Fruit fly (Drosophila melanogaster) whole organism, embryonic: ENCODE data around the gene orion.

ENCODE experiments used
- BEAF-32 ChIP-seq: fragments of 200-800 bp; sonication (Bioruptor generic); optimal IDR thresholded peaks from 3 replicates; lab custom pipeline; 2017; ENCODE audit warnings: missing biosample characterization, missing genetic modification characterization, mild to moderate bottlenecking, moderate library complexity, missing genetic modification reagents
- CG1024 ChIP-seq: fragments of 200-800 bp; sonication (Bioruptor generic); IDR thresholded peaks from 2 replicates; pipeline ENCODE4 v1.3.6; 2022; ENCODE audit warnings: missing biosample characterization, missing genetic modification characterization
- CG10274 ChIP-seq: fragments of 200-800 bp; sonication (Bioruptor generic); optimal IDR thresholded peaks from 3 replicates; lab custom pipeline; 2017; ENCODE audit warnings: missing biosample characterization, mild to moderate bottlenecking, missing genetic modification characterization
- CG11560 ChIP-seq: fragments of 200-800 bp; sonication (Bioruptor generic); IDR thresholded peaks from 3 replicates; pipeline ENCODE4 v1.3.6; 2022; ENCODE audit warnings: missing biosample characterization, missing genetic modification characterization
- CG12219 ChIP-seq: fragments of 200-800 bp; sonication (Bioruptor generic); optimal IDR thresholded peaks from 3 replicates; lab custom pipeline; 2018; ENCODE audit warnings: missing biosample characterization, mild to moderate bottlenecking, missing genetic modification characterization
- CG13296 ChIP-seq: fragments of 200-800 bp; sonication (Bioruptor generic); optimal IDR thresholded peaks from 3 replicates; lab custom pipeline; 2018; ENCODE audit warnings: missing biosample characterization, mild to moderate bottlenecking, missing genetic modification characterization
- CG14965 ChIP-seq: fragments of 200-800 bp; sonication (Bioruptor generic); optimal IDR thresholded peaks from 2 replicates; lab custom pipeline; 2016; ENCODE audit warnings: missing biosample characterization, missing genetic modification characterization, borderline replicate concordance
- CG15073 ChIP-seq: fragments of 200-800 bp; sonication (Bioruptor generic); optimal IDR thresholded peaks from 2 replicates; lab custom pipeline; 2016; ENCODE audit warnings: missing biosample characterization, missing genetic modification characterization
- CG15479 ChIP-seq: fragments of 200-800 bp; sonication (Bioruptor generic); optimal IDR thresholded peaks from 3 replicates; lab custom pipeline; 2019; ENCODE audit warnings: missing biosample characterization, mild to moderate bottlenecking, missing genetic modification characterization, moderate library complexity
- CG18764 ChIP-seq: fragments of 200-800 bp; sonication (Bioruptor generic); optimal IDR thresholded peaks from 3 replicates; lab custom pipeline; 2016; ENCODE audit warnings: missing biosample characterization, missing genetic modification characterization
- CG2120 ChIP-seq: fragments of 200-800 bp; sonication (Bioruptor generic); optimal IDR thresholded peaks from 3 replicates; lab custom pipeline; 2016; ENCODE audit warnings: missing biosample characterization, missing genetic modification characterization
- CG2889 ChIP-seq: fragments of 200-800 bp; sonication (Bioruptor generic); IDR thresholded peaks from 3 replicates; pipeline ENCODE4 v1.3.6; 2022; ENCODE audit warnings: missing biosample characterization, missing genetic modification characterization
- CG34376 ChIP-seq: fragments of 200-800 bp; sonication (Bioruptor generic); optimal IDR thresholded peaks from 2 replicates; lab custom pipeline; 2018; ENCODE audit warnings: missing biosample characterization, mild to moderate bottlenecking, missing genetic modification characterization
- CG42726 ChIP-seq: fragments of 200-800 bp; sonication (Bioruptor generic); IDR thresholded peaks from 2 replicates; pipeline ENCODE4 v1.3.6; 2022; ENCODE audit warnings: missing biosample characterization, missing genetic modification characterization; ENCODE audit not compliant: partially characterized antibody
- CG4282 ChIP-seq: fragments of 200-800 bp; sonication (Bioruptor generic); optimal IDR thresholded peaks from 2 replicates; lab custom pipeline; 2016; ENCODE audit warnings: missing biosample characterization, missing genetic modification characterization
- CG6272 ChIP-seq: fragments of 200-800 bp; sonication (Bioruptor generic); IDR thresholded peaks from 2 replicates; pipeline ENCODE4 v1.3.6; 2022; ENCODE audit warnings: missing biosample characterization, missing genetic modification characterization
- CG6854 ChIP-seq: fragments of 200-800 bp; sonication (Bioruptor generic); optimal IDR thresholded peaks from 3 replicates; lab custom pipeline; 2017; ENCODE audit warnings: missing biosample characterization, mild to moderate bottlenecking, missing genetic modification characterization
- CG8388 ChIP-seq: fragments of 200-800 bp; sonication (Bioruptor generic); optimal IDR thresholded peaks from 2 replicates; lab custom pipeline; 2019; ENCODE audit warnings: missing biosample characterization, mild to moderate bottlenecking, missing genetic modification characterization, moderate library complexity
- CG9437 ChIP-seq: fragments of 200-800 bp; sonication (Bioruptor generic); optimal IDR thresholded peaks from 2 replicates; lab custom pipeline; 2018; ENCODE audit warnings: missing biosample characterization, mild to moderate bottlenecking, missing genetic modification characterization
- CTCF ChIP-seq: fragments of 200-800 bp; sonication (Bioruptor generic); optimal IDR thresholded peaks from 2 replicates; lab custom pipeline; 2017; ENCODE audit warnings: missing biosample characterization, mild to moderate bottlenecking, missing genetic modification characterization, moderate library complexity
- Camta ChIP-seq: fragments of 200-800 bp; sonication (Bioruptor generic); optimal IDR thresholded peaks from 2 replicates; lab custom pipeline; 2016; ENCODE audit warnings: missing biosample characterization, missing genetic modification characterization
- Dfd ChIP-seq, 2 experiments: fragments of >200 bp; optimal IDR thresholded peaks; 2 replicates each; lab custom pipeline; 2017; ENCODE audit warnings: missing biosample characterization in 2 of 2, missing genetic modification characterization in 2 of 2
- ERR ChIP-seq: fragments of 200-800 bp; sonication (Bioruptor generic); optimal IDR thresholded peaks from 2 replicates; lab custom pipeline; 2016; ENCODE audit warnings: missing biosample characterization, missing genetic modification characterization
- Eip74EF ChIP-seq, 2 experiments: fragments of 200-800 bp in 1 of 2; fragments of >200 bp in 1 of 2; sonication (Bioruptor generic) in 1 of 2; optimal IDR thresholded peaks; 2 replicates each; lab custom pipeline; 2017 to 2019; ENCODE audit warnings: missing biosample characterization in 2 of 2, missing genetic modification characterization in 2 of 2, mild to moderate bottlenecking in 1 of 2, moderate library complexity in 1 of 2
- GATAe ChIP-seq: fragments of 200-800 bp; sonication (Bioruptor generic); conservative IDR thresholded peaks from 2 replicates; pipeline ENCODE4 v1.3.6; 2022; ENCODE audit warnings: missing biosample characterization, missing genetic modification characterization
- HLH4C ChIP-seq: fragments of 200-800 bp; sonication (Bioruptor generic); IDR thresholded peaks from 3 replicates; pipeline ENCODE4 v1.3.6; 2022; ENCODE audit warnings: missing biosample characterization, missing genetic modification characterization; ENCODE audit not compliant: partially characterized antibody
- Jarid2 ChIP-seq: fragments of 200-800 bp; sonication (Bioruptor generic); optimal IDR thresholded peaks from 3 replicates; lab custom pipeline; 2017; ENCODE audit warnings: mild to moderate bottlenecking, missing biosample characterization, missing genetic modification reagents, missing genetic modification characterization
- Lpt ChIP-seq: fragments of >200 bp; optimal IDR thresholded peaks from 2 replicates; lab custom pipeline; 2018; ENCODE audit warnings: missing biosample characterization, missing genetic modification characterization
- NC2α ChIP-seq: fragments of 200-800 bp; sonication (Bioruptor generic); optimal IDR thresholded peaks from 2 replicates; lab custom pipeline; 2016; ENCODE audit warnings: missing biosample characterization, missing genetic modification characterization
- PHDP ChIP-seq: fragments of 200-800 bp; sonication (Bioruptor generic); optimal IDR thresholded peaks from 3 replicates; lab custom pipeline; 2018; ENCODE audit warnings: missing biosample characterization, mild to moderate bottlenecking, missing genetic modification characterization, moderate library complexity
- Sin3A ChIP-seq: fragments of >200 bp; optimal IDR thresholded peaks from 2 replicates; lab custom pipeline; 2018
- Sox102F ChIP-seq: fragments of 200-800 bp; sonication (Bioruptor generic); optimal IDR thresholded peaks from 2 replicates; lab custom pipeline; 2018; ENCODE audit warnings: missing biosample characterization, mild to moderate bottlenecking, missing genetic modification characterization, moderate library complexity
- YL-1 ChIP-seq: fragments of 200-800 bp; sonication (Bioruptor generic); optimal IDR thresholded peaks from 3 replicates; lab custom pipeline; 2017; ENCODE audit warnings: missing biosample characterization, mild to moderate bottlenecking, missing genetic modification characterization
- ac ChIP-seq: fragments of 200-800 bp; sonication (Bioruptor generic); optimal IDR thresholded peaks from 3 replicates; lab custom pipeline; 2017; ENCODE audit warnings: missing biosample characterization, mild to moderate bottlenecking, missing genetic modification characterization
- al ChIP-seq: fragments of 200-800 bp; sonication (Bioruptor generic); IDR thresholded peaks from 2 replicates; pipeline ENCODE4 v1.3.6; 2022; ENCODE audit warnings: missing biosample characterization, missing genetic modification characterization
- ato ChIP-seq: fragments of 200-800 bp; sonication (Bioruptor generic); IDR thresholded peaks from 2 replicates; pipeline ENCODE4 v1.3.6; 2022; ENCODE audit warnings: missing biosample characterization, missing genetic modification characterization; ENCODE audit not compliant: partially characterized antibody
- caup ChIP-seq: fragments of 200-800 bp; sonication (Bioruptor generic); optimal IDR thresholded peaks from 3 replicates; lab custom pipeline; 2017; ENCODE audit warnings: missing biosample characterization, mild to moderate bottlenecking, missing genetic modification characterization, moderate library complexity; ENCODE audit not compliant: severe bottlenecking
- da ChIP-seq: fragments of 200-800 bp; sonication (Bioruptor generic); optimal IDR thresholded peaks from 2 replicates; lab custom pipeline; 2016; ENCODE audit warnings: missing biosample characterization, missing genetic modification characterization
- dimm ChIP-seq: fragments of 200-800 bp; sonication (Bioruptor generic); IDR thresholded peaks from 2 replicates; pipeline ENCODE4 v1.3.6; 2022; ENCODE audit warnings: missing biosample characterization, missing genetic modification characterization
- dm ChIP-seq: fragments of 200-800 bp; sonication (Bioruptor generic); optimal IDR thresholded peaks from 3 replicates; lab custom pipeline; 2016; ENCODE audit warnings: missing biosample characterization, missing genetic modification characterization
- gcm ChIP-seq: fragments of 200-800 bp; sonication (Bioruptor generic); optimal IDR thresholded peaks from 2 replicates; lab custom pipeline; 2019; ENCODE audit warnings: missing biosample characterization, mild to moderate bottlenecking, missing genetic modification characterization, moderate library complexity
- grn ChIP-seq: fragments of 200-800 bp; sonication (Bioruptor generic); optimal IDR thresholded peaks from 3 replicates; lab custom pipeline; 2017; ENCODE audit warnings: missing biosample characterization, missing genetic modification characterization
- gt ChIP-seq: fragments of 200-800 bp; sonication (Bioruptor generic); IDR thresholded peaks from 2 replicates; pipeline ENCODE4 v1.3.6; 2022; ENCODE audit warnings: missing biosample characterization, missing genetic modification characterization
- inv ChIP-seq: fragments of 200-800 bp; sonication (Bioruptor generic); IDR thresholded peaks from 2 replicates; pipeline ENCODE4 v1.3.6; 2022; ENCODE audit warnings: missing biosample characterization, missing genetic modification characterization; ENCODE audit not compliant: partially characterized antibody
- lbe ChIP-seq: fragments of 200-800 bp; sonication (Bioruptor generic); optimal IDR thresholded peaks from 2 replicates; lab custom pipeline; 2016; ENCODE audit warnings: missing biosample characterization, mild to moderate bottlenecking, missing genetic modification characterization
- schlank ChIP-seq: fragments of 200-800 bp; sonication (Bioruptor generic); optimal IDR thresholded peaks from 2 replicates; lab custom pipeline; 2018; ENCODE audit warnings: missing biosample characterization, mild to moderate bottlenecking, missing genetic modification characterization
- sima ChIP-seq: fragments of 200-800 bp; sonication (Bioruptor generic); optimal IDR thresholded peaks from 2 replicates; lab custom pipeline; 2016; ENCODE audit warnings: missing biosample characterization, missing genetic modification characterization
- so ChIP-seq: fragments of 200-800 bp; sonication (Bioruptor generic); IDR thresholded peaks from 3 replicates; pipeline ENCODE4 v1.3.6; 2022; ENCODE audit warnings: missing biosample characterization, missing genetic modification characterization
- tup ChIP-seq: fragments of 200-800 bp; sonication (Bioruptor generic); optimal IDR thresholded peaks from 2 replicates; lab custom pipeline; 2016; ENCODE audit warnings: missing biosample characterization, mild to moderate bottlenecking, missing genetic modification characterization, moderate library complexity

The orion gene

dm6 chrX:7933210-7933915 is 13.3 kb downstream of the orion start, which contains the start of the genes Dhdds and RpS14a (continued):
- TF ChIP-seq NC2α (GFP tag; lab: Kevin White, UChicago) (peak; percentile 32), gcm (GFP tag; lab: Kevin White, UChicago) (peak; percentile 36), CG42726 (GFP tag; lab: Robert Waterston, UW) (0 out of 2 replicates have a peak, but pooled peaks have one; percentile 31), CG13296 (GFP tag; lab: Kevin White, UChicago) (peak; percentile 67), sima (no peak), CG15479 (GFP tag; lab: Kevin White, UChicago) (no peak), PHDP (peak; percentile 64), Sin3A (peak; percentile 100), al (no peak), GATAe (GFP tag; lab: Robert Waterston, UW) (no peak), ato (peak; percentile 34; the same call in 1 of the 2 replicates), CTCF (GFP tag; lab: Kevin White, UChicago) (peak; percentile 37), CG2889 (GFP tag; lab: Robert Waterston, UW) (no peak), CG10274 (GFP tag; lab: Kevin White, UChicago) (peak; percentile 33), gt (GFP tag; lab: Robert Waterston, UW) (no peak), CG1024 (GFP tag; lab: Robert Waterston, UW) (no peak), CG18764 (peak; percentile 25), ac (GFP tag; lab: Kevin White, UChicago) (no peak), CG8388 (GFP tag; lab: Kevin White, UChicago) (peak; percentile 45), CG9437 (GFP tag; lab: Kevin White, UChicago) (peak; percentile 71), dimm (GFP tag; lab: Robert Waterston, UW) (no peak), ERR (GFP tag; lab: Kevin White, UChicago) (no peak), CG11560 (tag; lab: Robert Waterston, UW) (peak; percentile 70; the same call in 2 of the 3 replicates), CG2120 (GFP tag; lab: Kevin White, UChicago) (peak; percentile 25), caup (GFP tag; lab: Kevin White, UChicago) (peak; percentile 75), Eip74EF (GFP tag; optimal IDR thresholded peaks at IDR 0.05; lab: Kevin White, UChicago) (peak in 1 of 2 experiments; percentile 34), tup (GFP tag; lab: Kevin White, UChicago) (peak; percentile 27), da (no peak), lbe (GFP tag; lab: Kevin White, UChicago) (no peak), CG4282 (GFP tag; lab: Kevin White, UChicago) (peak; percentile 5), CG14965 (no peak), Lpt (GFP tag; lab: Kevin White, UChicago) (no peak), Jarid2 (GFP tag; lab: Kevin White, UChicago) (peak; percentile 30), Dfd (GFP tag; optimal IDR thresholded peaks at IDR 0.05; lab: Kevin White, UChicago) (no peak), CG6854 (GFP tag; lab: Kevin White, UChicago) (peak; percentile 29), dm (GFP tag; lab: Kevin White, UChicago) (peak; percentile 60), HLH4C (GFP tag; lab: Robert Waterston, UW) (peak; percentile 49; the same call in 2 of the 3 replicates), schlank (tag; lab: Kevin White, UChicago) (no peak), CG15073 (GFP tag; lab: Kevin White, UChicago) (no peak), BEAF-32 (GFP tag; lab: Kevin White, UChicago) (peak; percentile 98), so (GFP tag; lab: Robert Waterston, UW) (no peak), CG34376 (peak; percentile 82), YL-1 (peak; percentile 63), Sox102F (no peak), CG6272 (GFP tag; lab: Robert Waterston, UW) (0 out of 2 replicates have a peak, but pooled peaks have one; percentile 13), grn (GFP tag; lab: Kevin White, UChicago) (peak; percentile 5), Camta (GFP tag; lab: Kevin White, UChicago) (peak; percentile 59), CG12219 (peak; percentile 28), inv (GFP tag; lab: Robert Waterston, UW) (peak; percentile 72)
